Worm (Caenorhabditis elegans): ENCODE measurements around the gene fbxb-75.

fbxb-75 gene

DNA sequence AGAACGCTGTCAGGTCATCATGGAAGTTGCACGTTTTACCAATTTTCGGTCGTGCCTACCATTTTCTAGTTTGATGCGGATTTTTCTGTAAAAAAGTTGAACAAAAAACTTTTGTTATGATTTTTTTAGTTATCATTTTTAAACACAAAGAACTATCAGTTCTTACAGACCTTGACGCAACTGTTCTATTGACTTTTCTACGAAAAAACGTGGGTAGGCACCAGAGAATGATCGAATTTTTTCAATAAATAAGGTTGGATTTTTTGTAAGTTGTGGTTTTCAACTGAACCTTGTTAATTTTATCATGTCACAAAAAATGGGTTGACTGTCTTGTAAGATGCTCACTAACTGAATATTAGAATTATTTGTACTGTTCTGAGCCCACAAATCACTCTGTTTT, 37.6 kb upstream of the fbxb-75 start:
- TF ChIP-seq aly-2 (tag; optimal IDR thresholded peaks at IDR 0.05) (no peak), sma-9 (GFP tag; optimal IDR thresholded peaks at IDR 0.05) (peak; percentile 64), sma-9 (tag; optimal IDR thresholded peaks at IDR 0.05) (no peak)

ce11 chrIV:4477009-4477471, 36.1 kb upstream of the fbxb-75 start, which contains the start of gene M01H9.3:
M01H9.3 (minus strand) TSS chrIV:4477059.
- TF ChIP-seq snpc-4 (tag; optimal IDR thresholded peaks at IDR 0.05) (peak; percentile 15), F13H6.1 (tag; optimal IDR thresholded peaks at IDR 0.05) (peak; percentile 81), mab-5 (tag; optimal IDR thresholded peaks at IDR 0.05) (peak; percentile 52), ztf-4 (tag; optimal IDR thresholded peaks at IDR 0.05) (peak; percentile 76), Y55F3AM.14 (GFP tag; optimal IDR thresholded peaks at IDR 0.05) (no peak), nhr-21 (tag; optimal IDR thresholded peaks at IDR 0.05) (peak; percentile 20), R02D3.7 (tag; optimal IDR thresholded peaks at IDR 0.05) (no peak), lin-39 (tag; optimal IDR thresholded peaks at IDR 0.05) (no peak), elt-1 (tag; optimal IDR thresholded peaks at IDR 0.05) (no peak), skn-1 (tag; optimal IDR thresholded peaks at IDR 0.05) (no peak), unc-55 (GFP tag; optimal IDR thresholded peaks at IDR 0.05) (peak; percentile 57), gmeb-1 (tag; optimal IDR thresholded peaks at IDR 0.05) (peak; percentile 24), nhr-25 (tag; optimal IDR thresholded peaks at IDR 0.05) (peak; percentile 60), peb-1 (tag; optimal IDR thresholded peaks at IDR 0.05) (no peak), ztf-11 (tag; optimal IDR thresholded peaks at IDR 0.05) (no peak), egl-27 (tag; optimal IDR thresholded peaks at IDR 0.05) (no peak), ceh-82 (tag; optimal IDR thresholded peaks at IDR 0.05) (no peak), C34F6.9 (tag; optimal IDR thresholded peaks at IDR 0.05) (peak; percentile 82), ama-1 (optimal IDR thresholded peaks at IDR 0.05) (peak; percentile 91), mdl-1 (tag; optimal IDR thresholded peaks at IDR 0.05) (peak in 1 of 2 experiments; percentile 68), nhr-129 (tag; optimal IDR thresholded peaks at IDR 0.05) (peak; percentile 97), lin-13 (GFP tag; optimal IDR thresholded peaks at IDR 0.05) (no peak), sem-4 (tag; optimal IDR thresholded peaks at IDR 0.05) (peak; percentile 44), alr-1 (tag; optimal IDR thresholded peaks at IDR 0.05) (no peak), crh-2 (tag; optimal IDR thresholded peaks at IDR 0.05) (peak; percentile 79), blmp-1 (tag; optimal IDR thresholded peaks at IDR 0.05; ENCODE audit: insufficient read depth) (no peak), nhr-6 (tag; optimal IDR thresholded peaks at IDR 0.05) (peak; percentile 80), sma-3 (GFP tag; optimal IDR thresholded peaks at IDR 0.05) (peak; percentile 39), dmd-4 (tag; optimal IDR thresholded peaks at IDR 0.05) (no peak), zag-1 (tag; optimal IDR thresholded peaks at IDR 0.05) (peak; percentile 1), lsy-2 (tag; optimal IDR thresholded peaks at IDR 0.05) (peak in 1 of 2 experiments; percentile 76), aly-2 (tag; optimal IDR thresholded peaks at IDR 0.05) (no peak), fos-1 (tag; optimal IDR thresholded peaks at IDR 0.05) (peak; percentile 55), nhr-77 (tag; optimal IDR thresholded peaks at IDR 0.05) (no peak), sma-9 (GFP tag; optimal IDR thresholded peaks at IDR 0.05) (peak; percentile 90), sma-9 (tag; optimal IDR thresholded peaks at IDR 0.05) (no peak), ztf-1 (GFP tag; conservative IDR thresholded peaks at IDR 0.05) (no peak), nhr-237 (tag; optimal IDR thresholded peaks at IDR 0.05) (no peak)

DNA sequence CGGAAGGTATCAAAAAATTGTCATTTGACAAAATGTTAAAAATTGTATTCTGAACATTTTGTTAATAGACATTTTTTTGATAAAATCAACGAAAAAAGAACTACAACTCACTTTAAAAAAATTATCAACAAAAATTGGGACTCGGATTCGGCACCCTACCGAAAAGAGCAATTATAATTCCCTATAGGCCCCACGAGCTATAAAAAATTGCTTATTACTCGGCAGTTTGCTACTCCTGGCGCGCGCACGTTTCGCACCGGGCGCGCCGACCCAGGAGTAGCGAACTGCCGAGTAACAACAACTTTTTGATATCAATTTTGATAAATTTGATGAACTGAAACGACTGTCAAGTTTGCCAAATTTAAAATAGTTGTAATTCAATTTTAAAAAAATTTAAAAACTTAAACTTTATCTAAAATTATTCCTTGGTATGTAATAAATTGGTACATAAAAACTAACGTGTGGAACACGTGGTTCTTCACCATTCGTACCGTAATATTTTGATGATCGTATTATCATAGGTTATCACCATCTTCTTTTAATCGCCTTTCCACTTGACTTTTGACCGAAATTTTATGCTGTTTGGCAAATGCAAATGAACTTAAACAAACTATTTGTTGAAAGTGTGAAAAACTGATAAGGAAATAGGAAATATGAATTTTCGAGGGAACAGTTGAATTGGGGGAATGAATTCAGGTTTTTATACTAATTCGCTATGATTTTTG, 34.5 kb upstream of the fbxb-75 start:
- TF ChIP-seq ztf-1 (GFP tag; conservative IDR thresholded peaks at IDR 0.05) (no peak), nhr-77 (tag; optimal IDR thresholded peaks at IDR 0.05) (no peak), nhr-25 (tag; optimal IDR thresholded peaks at IDR 0.05) (no peak), crh-2 (tag; optimal IDR thresholded peaks at IDR 0.05) (peak; percentile 35), peb-1 (tag; optimal IDR thresholded peaks at IDR 0.05) (no peak), fos-1 (tag; optimal IDR thresholded peaks at IDR 0.05) (peak; percentile 8), ztf-11 (tag; optimal IDR thresholded peaks at IDR 0.05) (no peak), lin-13 (GFP tag; optimal IDR thresholded peaks at IDR 0.05) (no peak), sma-9 (GFP tag; optimal IDR thresholded peaks at IDR 0.05) (peak; percentile 56), sma-9 (tag; optimal IDR thresholded peaks at IDR 0.05) (no peak)

All from whole organism, L2 larva.